Worm (Caenorhabditis elegans) whole organism, late embryonic: Measurements from ENCODE around the gene nhr-176.

Experiments
- C38D4.7 ChIP-seq: fragments of 200-800 bp; sonication (Bioruptor generic); optimal IDR thresholded peaks from 2 replicates; lab custom pipeline; 2018; ENCODE audit warnings: mild to moderate bottlenecking, missing genetic modification characterization, moderate library complexity, missing compliant biosample characterization
- ama-1 ChIP-seq: fragments of 150-350 bp; optimal IDR thresholded peaks from 2 replicates; lab custom pipeline; 2014
- hlh-15 ChIP-seq: sonication (generic microtip); optimal IDR thresholded peaks from 2 replicates; lab custom pipeline; 2016; ENCODE audit warnings: missing genetic modification characterization, missing compliant biosample characterization
- nfya-1 ChIP-seq: sonication (generic microtip); optimal IDR thresholded peaks from 2 replicates; lab custom pipeline; 2017; ENCODE audit warnings: missing genetic modification characterization, mild to moderate bottlenecking, missing compliant biosample characterization, antibody characterized with exemption, moderate library complexity
- nhr-11 ChIP-seq: fragments of 150-350 bp; optimal IDR thresholded peaks from 2 replicates; lab custom pipeline; 2014; ENCODE audit warnings: missing biosample characterization, missing genetic modification characterization
- sox-4 ChIP-seq: sonication (generic microtip); optimal IDR thresholded peaks from 2 replicates; lab custom pipeline; 2017; ENCODE audit warnings: mild to moderate bottlenecking, missing genetic modification characterization, inconsistent platforms, missing compliant biosample characterization

- no peak for TF ChIP-seq hlh-15 (tag; lab: Kevin White, UChicago)
- no peak for TF ChIP-seq sox-4
- no peak for TF ChIP-seq nfya-1 (tag; lab: Kevin White, UChicago)
- TF ChIP-seq ama-1 (lab: Kevin White, UChicago), result no peak
- TF ChIP-seq C38D4.7 (GFP tag; lab: Kevin White, UChicago), result no peak
- TF ChIP-seq nhr-11 (tag; lab: Kevin White, UChicago), result no peak
Measured at ce11 chrV:16080678-16081077, 9.6 kb downstream of the nhr-176 start.
